Worm (Caenorhabditis elegans): Measurements from ENCODE around the gene R08D7.4.
"Not testable (repeated sequence)": the region's sequence is repeated elsewhere in the genome, so short reads cannot be mapped to it uniquely, and the experiment has no call there.

Gene R08D7.4

DNA sequence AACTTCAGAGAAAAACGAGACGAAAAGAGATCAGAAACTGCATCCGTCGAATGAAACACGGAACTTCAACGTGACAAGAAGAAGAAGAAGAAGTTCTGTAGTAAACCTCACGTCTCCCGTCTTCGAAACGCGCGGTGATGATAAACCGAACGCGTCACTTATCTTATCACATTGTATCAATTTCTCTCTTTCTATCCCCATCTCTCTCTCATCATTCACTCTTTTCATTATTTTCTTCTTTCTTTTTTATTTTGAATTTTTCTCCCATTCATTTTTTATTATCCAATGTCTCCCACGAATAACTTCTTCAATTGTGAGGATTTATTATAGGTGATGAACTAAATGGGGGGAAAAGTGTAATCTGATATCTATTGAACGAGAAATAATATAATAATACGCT lies 15.2 kb downstream of the R08D7.4 start (continued):
- TF ChIP-seq elt-1 (tag; optimal IDR thresholded peaks at IDR 0.05) (no peak), aly-2 (tag; optimal IDR thresholded peaks at IDR 0.05) (no peak), nhr-77 (tag; optimal IDR thresholded peaks at IDR 0.05) (no peak), sma-9 (GFP tag; optimal IDR thresholded peaks at IDR 0.05) (peak; percentile 60), sma-9 (tag; optimal IDR thresholded peaks at IDR 0.05) (no peak), mab-5 (tag; optimal IDR thresholded peaks at IDR 0.05) (no peak), unc-39 (tag; optimal IDR thresholded peaks at IDR 0.05) (no peak), nhr-21 (tag; optimal IDR thresholded peaks at IDR 0.05) (peak; percentile 87), crh-2 (tag; optimal IDR thresholded peaks at IDR 0.05) (peak; percentile 64), mbf-1 (tag; optimal IDR thresholded peaks at IDR 0.05) (no peak), nhr-10 (tag; optimal IDR thresholded peaks at IDR 0.05) (no peak)

DNA sequence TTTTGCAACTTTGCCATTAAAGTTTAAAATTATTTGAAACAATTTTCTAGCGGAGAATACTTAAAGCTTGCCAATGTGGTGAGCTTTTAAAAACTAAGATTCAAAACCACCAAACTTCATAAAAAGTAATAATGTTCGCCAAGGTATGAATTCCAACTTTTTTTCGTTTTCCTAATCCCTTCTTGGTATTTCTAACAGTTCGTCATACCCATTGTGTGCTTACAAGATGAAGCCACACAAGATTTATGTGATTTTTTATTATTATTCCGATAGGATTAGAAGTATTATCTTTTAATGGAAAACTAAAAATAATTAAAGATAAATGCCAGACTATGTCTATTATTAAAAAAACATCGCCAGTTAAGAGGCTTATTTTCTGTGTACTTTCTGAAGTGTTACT lies 16.4 kb downstream of the R08D7.4 start:
- no peak for TF ChIP-seq lsy-2 (tag; optimal IDR thresholded peaks at IDR 0.05)
- TF ChIP-seq unc-39 (tag; optimal IDR thresholded peaks at IDR 0.05) = no peak
- no peak for TF ChIP-seq ceh-82 (tag; optimal IDR thresholded peaks at IDR 0.05)
- no peak for TF ChIP-seq lin-11 (tag; optimal IDR thresholded peaks at IDR 0.05)
- TF ChIP-seq nhr-12 (tag; optimal IDR thresholded peaks at IDR 0.05) = no peak
- no peak for TF ChIP-seq lin-13 (GFP tag; optimal IDR thresholded peaks at IDR 0.05)
- no peak for TF ChIP-seq nhr-21 (tag; optimal IDR thresholded peaks at IDR 0.05)
- TF ChIP-seq C34F6.9 (tag; optimal IDR thresholded peaks at IDR 0.05) = no peak
- TF ChIP-seq aly-2 (tag; optimal IDR thresholded peaks at IDR 0.05) = no peak
- TF ChIP-seq unc-62 (GFP tag; optimal IDR thresholded peaks at IDR 0.05) = no peak

DNA sequence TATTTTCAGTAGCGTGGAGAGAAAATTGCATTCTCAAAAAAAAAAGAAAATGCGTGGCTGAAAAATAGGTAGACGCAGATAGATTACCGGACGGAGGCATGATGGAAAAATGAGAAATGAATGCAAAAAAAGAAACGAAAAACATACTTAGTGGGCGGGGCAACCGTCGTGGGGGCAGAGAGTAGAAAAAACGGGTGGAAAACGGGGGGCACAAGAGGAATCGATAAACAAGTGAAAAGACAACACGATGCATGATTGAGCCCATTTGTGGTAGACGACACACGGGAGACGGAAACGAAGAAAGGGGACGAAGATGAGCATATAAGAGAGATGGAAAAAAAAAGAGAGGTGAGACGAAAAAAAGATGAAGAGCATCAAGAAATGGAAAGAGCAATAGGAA lies 16.9 kb downstream of the R08D7.4 start:
- TF ChIP-seq unc-62 (GFP tag; optimal IDR thresholded peaks at IDR 0.05) (no peak), unc-55 (GFP tag; optimal IDR thresholded peaks at IDR 0.05) (peak; percentile 40), nhr-129 (tag; optimal IDR thresholded peaks at IDR 0.05) (no peak)

DNA sequence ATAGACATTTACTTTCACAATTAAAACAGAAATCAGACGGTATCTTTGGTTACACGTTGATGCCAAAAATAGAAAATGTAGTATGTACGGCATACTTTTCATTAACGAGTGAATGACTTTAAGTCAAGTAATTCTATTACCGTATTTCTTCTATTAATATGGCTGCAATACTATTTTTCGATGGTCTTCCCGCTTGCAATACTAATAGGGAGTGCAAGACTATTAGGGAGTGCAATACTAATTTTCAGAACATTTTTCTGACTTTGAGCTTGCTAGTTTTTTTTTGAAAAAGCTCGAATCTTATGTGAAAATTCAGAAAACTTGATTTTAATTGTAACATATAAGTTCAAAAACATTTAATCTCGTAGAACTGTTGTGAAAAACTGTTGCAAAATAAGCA lies 18.1 kb downstream of the R08D7.4 start, which contains the start of gene R08D7.7:
Gene R08D7.7, plus strand, starts transcription at position 301 of the 400 bp plus-strand sequence.
- TF ChIP-seq unc-55 (GFP tag; optimal IDR thresholded peaks at IDR 0.05); fos-1 (tag; optimal IDR thresholded peaks at IDR 0.05); peb-1 (tag; optimal IDR thresholded peaks at IDR 0.05): not testable (repeated sequence)

DNA sequence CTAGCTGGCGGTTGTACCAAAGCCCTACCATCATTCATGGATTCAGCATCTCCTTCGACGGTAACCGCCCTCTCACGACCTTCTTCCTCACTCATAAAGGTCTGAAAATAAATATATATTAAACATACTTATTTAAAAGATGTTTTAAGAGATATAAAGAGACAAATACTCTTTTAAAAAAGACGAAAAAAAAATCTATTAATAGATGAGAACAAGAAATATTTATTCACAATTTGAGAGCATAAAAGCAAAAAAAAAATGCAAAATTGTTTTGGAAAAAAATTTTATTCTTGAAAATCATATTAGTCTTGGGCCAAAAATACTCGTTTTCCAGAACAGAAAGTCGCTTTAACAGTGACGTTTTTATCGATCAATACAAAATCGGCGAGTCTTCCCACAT lies 25.0 kb downstream of the R08D7.4 start, which contains the start of gene skat-1:
Gene skat-1, minus strand, starts transcription at position 101 of the 400 bp plus-strand sequence.
- TF ChIP-seq crh-2 (tag; optimal IDR thresholded peaks at IDR 0.05) (no peak), nhr-6 (tag; optimal IDR thresholded peaks at IDR 0.05) (no peak), alr-1 (tag; optimal IDR thresholded peaks at IDR 0.05) (no peak), ztf-11 (tag; optimal IDR thresholded peaks at IDR 0.05) (no peak), zag-1 (tag; optimal IDR thresholded peaks at IDR 0.05) (no peak), elt-1 (tag; optimal IDR thresholded peaks at IDR 0.05) (no peak), ztf-1 (GFP tag; conservative IDR thresholded peaks at IDR 0.05) (no peak), ZK546.5 (tag; optimal IDR thresholded peaks at IDR 0.05) (no peak), lsy-2 (tag; optimal IDR thresholded peaks at IDR 0.05) (no peak), nhr-21 (tag; optimal IDR thresholded peaks at IDR 0.05) (no peak), lin-11 (tag; optimal IDR thresholded peaks at IDR 0.05) (no peak), lin-13 (GFP tag; optimal IDR thresholded peaks at IDR 0.05) (no peak), unc-55 (GFP tag; optimal IDR thresholded peaks at IDR 0.05) (no peak), ceh-16 (tag; optimal IDR thresholded peaks at IDR 0.05) (no peak), nhr-237 (tag; optimal IDR thresholded peaks at IDR 0.05) (no peak), nhr-12 (tag; optimal IDR thresholded peaks at IDR 0.05) (no peak), skn-1 (tag; optimal IDR thresholded peaks at IDR 0.05) (no peak)

DNA sequence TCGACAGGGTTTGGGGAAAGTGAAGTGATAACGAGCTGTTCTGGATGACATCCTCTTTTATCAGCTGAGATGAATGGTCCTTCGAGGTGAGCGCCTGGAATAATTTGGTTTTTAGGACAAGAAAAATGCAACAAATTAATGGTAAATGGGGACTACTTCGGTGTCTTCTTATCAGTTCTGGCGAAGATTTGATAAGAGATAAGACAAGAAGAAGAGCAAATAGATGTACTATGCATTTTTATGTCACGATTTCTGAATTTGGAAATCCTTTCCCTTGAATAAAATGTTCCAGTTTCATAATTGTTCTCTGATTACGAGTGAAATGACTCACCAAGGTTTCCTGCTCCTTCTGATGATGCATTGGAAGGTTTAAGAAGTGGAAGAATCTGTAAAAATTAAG lies 26.1 kb downstream of the R08D7.4 start:
- TF ChIP-seq nhr-23 (tag; optimal IDR thresholded peaks at IDR 0.05) (no peak), Y55F3AM.14 (GFP tag; optimal IDR thresholded peaks at IDR 0.05) (no peak), unc-55 (GFP tag; optimal IDR thresholded peaks at IDR 0.05) (no peak), fos-1 (tag; optimal IDR thresholded peaks at IDR 0.05) (peak; percentile 84)
